Worm (Caenorhabditis elegans): ENCODE measurements around the gene Y38C1AA.7.
"Not testable (repeated sequence)": the region's sequence is repeated elsewhere in the genome, so short reads cannot be mapped to it uniquely, and the experiment has no call there.

Gene Y38C1AA.7

DNA sequence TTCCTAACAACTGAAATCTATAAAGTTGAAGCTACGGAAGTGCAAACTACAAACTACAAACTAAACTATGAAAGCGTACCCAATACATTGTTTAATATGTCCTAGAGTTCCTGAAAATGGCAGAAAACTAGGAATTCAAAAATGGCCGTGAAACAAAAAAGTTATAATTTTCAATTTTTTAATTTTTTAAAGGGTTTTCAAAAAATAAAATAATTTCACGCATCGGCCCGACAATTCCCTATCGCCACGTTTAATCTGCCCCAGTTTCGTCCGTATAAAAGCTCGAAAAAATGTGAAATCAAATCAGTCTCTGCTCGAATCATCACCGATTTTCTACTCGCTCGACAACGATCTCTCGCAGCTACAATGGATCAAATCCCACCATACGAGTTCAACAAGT is at the start of gene Y38C1AA.7:
Y38C1AA.7 (plus strand) TSS at position 301 of the 400 bp plus-strand sequence.
- TF ChIP-seq med-1 (GFP tag; optimal IDR thresholded peaks at IDR 0.05; ENCODE audit: insufficient read depth) (no peak), tab-1 (GFP tag; IDR thresholded peaks at IDR 0.05) (no peak), ref-1 (GFP tag; conservative IDR thresholded peaks at IDR 0.05) (no peak), ztf-23 (GFP tag; IDR thresholded peaks at IDR 0.05) (no peak), klf-2 (GFP tag; conservative IDR thresholded peaks at IDR 0.05) (no peak), flt-1 (GFP tag; IDR thresholded peaks at IDR 0.05) (no peak), T22C8.4 (GFP tag; IDR thresholded peaks at IDR 0.05) (no peak), ztf-29 (GFP tag; IDR thresholded peaks at IDR 0.05) (no peak), cog-1 (tag; optimal IDR thresholded peaks at IDR 0.05) (no peak)

DNA sequence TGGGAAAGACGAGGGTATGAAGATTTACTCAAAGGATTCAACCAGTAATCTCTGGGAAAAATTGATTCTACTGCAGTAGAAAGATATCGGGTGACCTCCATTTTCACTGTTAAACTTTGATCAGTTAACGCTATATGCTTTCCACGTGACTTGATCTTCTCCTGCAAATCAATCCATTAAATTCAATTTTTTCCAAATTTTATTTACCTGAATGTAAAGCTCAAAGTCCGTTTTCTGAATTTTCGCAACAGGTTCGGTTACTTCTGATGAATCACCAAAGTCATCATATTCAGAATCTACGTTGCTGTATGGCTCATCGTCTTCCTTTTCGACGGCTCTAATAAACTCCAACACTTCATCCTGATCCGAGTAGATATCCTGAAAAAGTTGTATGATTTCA is 49.5 kb upstream of the Y38C1AA.7 start, which contains the start of gene B0545.4:
B0545.4 (minus strand) TSS at position 101 of the 400 bp plus-strand sequence.
- no peak for TF ChIP-seq flt-1 (GFP tag; IDR thresholded peaks at IDR 0.05)
- TF ChIP-seq cog-1 (tag; optimal IDR thresholded peaks at IDR 0.05), result no peak
- TF ChIP-seq klf-2 (GFP tag; conservative IDR thresholded peaks at IDR 0.05), result no peak
- no peak for TF ChIP-seq ztf-23 (GFP tag; IDR thresholded peaks at IDR 0.05)
- no peak for TF ChIP-seq ztf-29 (GFP tag; IDR thresholded peaks at IDR 0.05)

DNA sequence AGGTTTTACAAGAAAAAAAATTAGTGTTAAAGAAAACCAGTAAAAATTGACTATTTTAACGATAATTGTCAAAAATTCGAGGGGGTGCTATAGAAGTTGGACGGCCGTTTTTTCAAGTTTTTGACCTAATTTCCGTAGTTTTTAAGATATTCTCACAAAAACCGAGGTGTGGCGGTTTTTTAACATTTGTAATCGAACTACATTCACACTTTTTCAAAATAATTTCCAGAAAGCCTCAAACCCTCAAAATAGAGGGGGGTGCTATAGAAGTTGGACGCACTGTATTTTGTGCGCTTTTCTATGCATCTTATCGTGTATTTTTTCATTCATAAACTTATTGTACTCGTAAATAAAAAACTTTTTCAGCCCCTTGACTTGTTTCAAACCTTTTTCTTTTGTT is 47.4 kb upstream of the Y38C1AA.7 start, which contains the start of gene F29C4.4:
F29C4.4 (plus strand) TSS at position 301 of the 400 bp plus-strand sequence.
- TF ChIP-seq med-1 (GFP tag; optimal IDR thresholded peaks at IDR 0.05; ENCODE audit: insufficient read depth); ztf-23 (GFP tag; IDR thresholded peaks at IDR 0.05); flt-1 (GFP tag; IDR thresholded peaks at IDR 0.05): not testable (repeated sequence)

DNA sequence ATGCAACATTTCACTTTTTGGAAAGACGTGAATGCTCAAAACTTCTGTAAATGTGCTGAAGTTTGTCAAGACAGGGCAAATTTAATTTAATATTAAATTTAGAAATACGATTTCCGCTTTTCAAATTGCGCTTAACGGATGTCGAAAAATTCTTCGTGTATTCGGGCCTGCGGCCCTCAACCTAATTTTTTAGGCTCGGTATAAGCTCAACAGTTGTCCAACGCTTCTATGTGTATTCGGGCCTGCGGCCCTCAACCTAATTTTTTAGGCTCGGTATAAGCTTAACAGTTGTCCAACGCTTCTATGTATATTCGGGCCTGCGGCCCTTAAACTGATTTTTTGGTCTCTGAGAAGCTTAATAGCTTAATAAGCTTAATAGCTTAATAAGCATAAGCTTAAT is 40.0 kb upstream of the Y38C1AA.7 start:
- TF ChIP-seq ref-1 (GFP tag; conservative IDR thresholded peaks at IDR 0.05), result no peak
- TF ChIP-seq med-1 (GFP tag; optimal IDR thresholded peaks at IDR 0.05; ENCODE audit: insufficient read depth), result no peak
- no peak for TF ChIP-seq ztf-23 (GFP tag; IDR thresholded peaks at IDR 0.05)
- TF ChIP-seq ztf-29 (GFP tag; IDR thresholded peaks at IDR 0.05), result no peak
- no peak for TF ChIP-seq T22C8.4 (GFP tag; IDR thresholded peaks at IDR 0.05)
- TF ChIP-seq klf-2 (GFP tag; conservative IDR thresholded peaks at IDR 0.05), result no peak
- no peak for TF ChIP-seq tab-1 (GFP tag; IDR thresholded peaks at IDR 0.05)
- no peak for TF ChIP-seq flt-1 (GFP tag; IDR thresholded peaks at IDR 0.05)
- TF ChIP-seq cog-1 (tag; optimal IDR thresholded peaks at IDR 0.05), result no peak

DNA sequence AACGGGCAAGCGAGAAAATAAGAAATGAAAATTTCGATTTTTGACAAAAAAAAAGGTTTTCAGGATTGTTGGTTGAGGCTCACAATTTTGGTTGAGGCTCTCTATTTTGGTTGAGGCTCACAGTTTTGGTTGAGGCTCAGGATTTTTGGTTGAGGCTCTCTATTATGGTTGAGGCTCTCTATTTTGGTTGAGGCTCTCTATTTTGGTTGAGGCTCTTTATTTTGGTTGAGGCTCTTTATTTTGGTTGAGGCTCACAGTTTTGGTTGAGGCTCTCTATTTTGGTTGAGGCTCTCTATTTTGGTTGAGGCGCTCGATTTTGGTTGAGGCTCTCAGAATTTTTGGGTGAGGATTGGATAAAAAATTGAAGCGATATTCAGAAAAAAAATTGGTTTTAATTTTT is 39.0 kb upstream of the Y38C1AA.7 start:
- TF ChIP-seq T22C8.4 (GFP tag; IDR thresholded peaks at IDR 0.05) (no peak), ztf-23 (GFP tag; IDR thresholded peaks at IDR 0.05) (no peak)

DNA sequence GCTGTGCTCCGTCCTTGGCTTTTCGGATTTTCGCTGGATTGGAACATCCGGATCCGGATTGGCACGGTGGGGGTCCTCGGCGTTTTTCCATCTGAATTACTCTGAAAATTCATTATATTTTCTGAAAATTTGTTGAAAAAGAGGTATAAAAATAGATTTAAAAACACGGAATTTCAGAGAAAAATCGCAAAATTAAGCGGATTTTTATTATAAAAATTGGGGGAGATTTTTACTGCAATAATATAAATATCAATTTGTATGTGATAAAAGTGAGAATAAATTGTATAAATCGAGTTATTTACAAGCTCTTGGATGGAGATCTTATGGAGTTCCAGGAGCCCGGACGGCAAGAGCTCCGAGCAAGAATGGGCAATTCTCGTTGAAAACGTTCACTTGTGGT is 37.2 kb upstream of the Y38C1AA.7 start, which contains the start of gene tut-1:
tut-1 (minus strand) TSS at position 101 of the 400 bp plus-strand sequence.
- TF ChIP-seq T22C8.4 (GFP tag; IDR thresholded peaks at IDR 0.05) (no peak), cog-1 (tag; optimal IDR thresholded peaks at IDR 0.05) (no peak), tab-1 (GFP tag; IDR thresholded peaks at IDR 0.05) (no peak), med-1 (GFP tag; optimal IDR thresholded peaks at IDR 0.05; ENCODE audit: insufficient read depth) (no peak), ztf-29 (GFP tag; IDR thresholded peaks at IDR 0.05) (no peak), ref-1 (GFP tag; conservative IDR thresholded peaks at IDR 0.05) (no peak)

DNA sequence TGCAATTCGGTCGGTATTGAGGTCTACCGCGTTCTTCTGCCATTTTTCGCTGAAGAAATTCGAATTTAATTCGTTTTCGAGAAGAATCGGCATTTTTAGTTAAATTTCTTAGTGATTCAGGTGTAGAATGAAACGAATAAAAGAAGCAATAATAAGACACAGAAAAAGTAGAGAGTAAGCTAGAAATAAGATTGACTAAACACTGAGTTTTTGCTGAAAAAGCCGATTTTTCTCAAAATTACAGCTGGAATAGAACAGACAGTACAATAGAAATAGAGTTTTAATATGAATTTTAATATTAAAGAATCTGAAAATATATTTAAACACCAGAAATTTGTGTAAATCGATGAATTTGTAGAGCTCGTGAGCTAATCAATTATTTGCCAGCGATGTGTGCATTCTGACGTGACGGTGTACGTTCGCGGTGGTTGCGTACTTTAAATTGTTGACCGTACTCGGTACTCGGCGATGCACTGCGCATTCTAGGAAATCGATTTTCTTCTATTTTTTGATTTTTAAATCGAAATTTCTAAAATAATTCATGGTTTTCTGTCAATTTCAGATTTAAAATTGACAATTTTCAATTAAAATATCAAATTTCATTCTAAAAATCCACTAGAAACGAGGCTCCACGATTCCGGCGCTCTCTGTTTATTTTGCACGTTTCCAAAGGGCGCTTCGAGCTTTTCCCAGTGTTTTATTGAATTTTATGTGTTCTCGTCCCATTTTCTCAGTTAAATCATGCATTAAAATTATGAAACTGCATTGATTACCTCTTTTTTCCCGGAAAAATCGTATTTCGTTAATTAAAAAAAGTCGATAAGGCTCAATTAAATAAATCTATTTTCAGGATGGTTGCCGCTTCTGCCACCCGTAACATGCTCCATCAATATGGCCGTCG is 32.6 kb upstream of the Y38C1AA.7 start, which contains the start of the genes grld-1 and cox-6C:
grld-1 (minus strand) TSS at position 51 of the 901 bp plus-strand sequence.
cox-6C (plus strand) TSS at position 851 of the 901 bp plus-strand sequence.
- no peak for TF ChIP-seq ztf-23 (GFP tag; IDR thresholded peaks at IDR 0.05)
- no peak for TF ChIP-seq tab-1 (GFP tag; IDR thresholded peaks at IDR 0.05)
- TF ChIP-seq cog-1 (tag; optimal IDR thresholded peaks at IDR 0.05), result peak; percentile 32
- peak; percentile 60 for TF ChIP-seq T22C8.4 (GFP tag; IDR thresholded peaks at IDR 0.05)
- no peak for TF ChIP-seq ref-1 (GFP tag; conservative IDR thresholded peaks at IDR 0.05)
- TF ChIP-seq flt-1 (GFP tag; IDR thresholded peaks at IDR 0.05), result 0 out of 2 replicates have a peak, but pooled peaks have one; percentile 3

DNA sequence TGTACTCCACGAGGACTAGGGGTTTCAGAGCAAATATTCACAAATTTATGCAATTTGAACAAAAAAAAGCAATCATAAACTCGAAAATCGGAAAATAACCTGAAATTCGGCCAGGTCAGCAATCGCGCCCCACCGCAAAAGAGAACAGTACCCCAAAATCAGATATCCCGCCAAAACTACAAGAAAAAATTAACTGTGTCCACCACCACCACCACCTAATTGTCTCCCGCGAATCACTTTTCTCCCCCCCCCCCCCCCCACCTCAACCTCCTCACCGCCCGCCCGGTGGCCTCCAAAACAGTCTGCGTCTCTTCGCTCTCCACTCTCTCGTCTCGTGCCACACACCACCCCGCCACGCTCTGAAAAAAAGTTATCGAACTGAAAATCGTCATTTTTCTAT is 30.2 kb upstream of the Y38C1AA.7 start:
- TF ChIP-seq med-1 (GFP tag; optimal IDR thresholded peaks at IDR 0.05; ENCODE audit: insufficient read depth) (no peak), flt-1 (GFP tag; IDR thresholded peaks at IDR 0.05) (no peak), ref-1 (GFP tag; conservative IDR thresholded peaks at IDR 0.05) (no peak), ztf-29 (GFP tag; IDR thresholded peaks at IDR 0.05) (no peak), tab-1 (GFP tag; IDR thresholded peaks at IDR 0.05) (no peak), cog-1 (tag; optimal IDR thresholded peaks at IDR 0.05) (no peak), T22C8.4 (GFP tag; IDR thresholded peaks at IDR 0.05) (no peak), ztf-23 (GFP tag; IDR thresholded peaks at IDR 0.05) (no peak), klf-2 (GFP tag; conservative IDR thresholded peaks at IDR 0.05) (no peak)

DNA sequence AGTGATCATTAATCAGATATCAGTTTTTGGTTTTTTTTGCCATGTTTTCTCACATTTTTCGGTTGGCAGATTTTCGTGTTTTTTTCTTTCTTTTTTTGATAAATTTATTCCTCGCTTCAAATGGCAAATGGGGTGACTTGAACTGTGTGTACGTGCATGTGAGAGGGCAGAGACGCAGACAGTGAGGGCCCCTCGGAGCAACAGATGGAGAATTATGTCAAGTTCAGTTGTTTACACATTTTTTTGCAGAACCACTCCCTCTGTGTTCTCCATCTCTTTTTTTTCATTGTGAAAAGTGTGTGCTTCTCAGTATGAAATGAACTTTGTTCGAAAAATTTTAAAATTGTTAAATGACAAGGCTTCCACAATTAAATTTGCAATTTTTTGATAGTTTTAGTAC is 28.6 kb upstream of the Y38C1AA.7 start:
- TF ChIP-seq med-1 (GFP tag; optimal IDR thresholded peaks at IDR 0.05; ENCODE audit: insufficient read depth), result no peak

DNA sequence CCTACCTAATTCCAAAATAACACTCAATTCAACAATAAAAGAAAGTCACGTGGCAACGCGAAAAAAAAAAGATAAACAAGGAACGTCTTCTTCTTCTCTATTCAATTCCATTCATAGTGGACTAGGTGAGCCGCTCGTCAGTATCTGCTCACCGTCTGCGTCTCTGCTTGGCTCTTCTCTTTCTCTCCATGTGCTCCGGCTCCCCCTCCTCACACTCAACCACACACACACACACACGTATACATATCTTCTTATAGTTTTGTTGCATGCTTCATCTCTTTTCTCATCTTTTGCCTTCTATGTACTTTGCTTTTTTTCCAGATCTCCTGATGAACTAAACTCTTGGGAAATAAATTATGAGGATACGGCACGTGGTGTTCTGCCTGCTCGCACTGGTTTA is 26.7 kb upstream of the Y38C1AA.7 start, which contains the start of gene daf-1:
daf-1 (plus strand) TSS at position 322 of the 400 bp plus-strand sequence.
- TF ChIP-seq ztf-29 (GFP tag; IDR thresholded peaks at IDR 0.05), result no peak
- TF ChIP-seq T22C8.4 (GFP tag; IDR thresholded peaks at IDR 0.05), result no peak
- no peak for TF ChIP-seq cog-1 (tag; optimal IDR thresholded peaks at IDR 0.05)
- TF ChIP-seq ztf-23 (GFP tag; IDR thresholded peaks at IDR 0.05), result no peak
- no peak for TF ChIP-seq med-1 (GFP tag; optimal IDR thresholded peaks at IDR 0.05; ENCODE audit: insufficient read depth)
- no peak for TF ChIP-seq flt-1 (GFP tag; IDR thresholded peaks at IDR 0.05)
- no peak for TF ChIP-seq tab-1 (GFP tag; IDR thresholded peaks at IDR 0.05)
- TF ChIP-seq ref-1 (GFP tag; conservative IDR thresholded peaks at IDR 0.05), result no peak
- no peak for TF ChIP-seq klf-2 (GFP tag; conservative IDR thresholded peaks at IDR 0.05)

All from whole organism, midembryonic.